Fruit fly (Drosophila melanogaster): ENCODE measurements around the gene CG1724.

Gene CG1724

dm6 chrX:21241796-21242208, 38.7 kb upstream of the CG1724 start (continued):
- TF ChIP-seq Rfx (GFP tag; IDR thresholded peaks at IDR 0.05) (no peak), HLHmδ (GFP tag; optimal IDR thresholded peaks at IDR 0.05) (peak; percentile 12), CG17802 (tag; optimal IDR thresholded peaks at IDR 0.05) (peak; percentile 1), CG7928 (GFP tag; optimal IDR thresholded peaks at IDR 0.05) (no peak), Dip3 (GFP tag; optimal IDR thresholded peaks at IDR 0.05) (no peak), NFAT (GFP tag; IDR thresholded peaks at IDR 0.05) (0 out of 2 replicates have a peak, but pooled peaks have one; percentile 21), CG2875 (GFP tag; optimal IDR thresholded peaks at IDR 0.05) (peak; percentile 76), Deaf1 (tag; optimal IDR thresholded peaks at IDR 0.05) (no peak), E2f1 (GFP tag; IDR thresholded peaks at IDR 0.05) (no peak), HHEX (GFP tag; optimal IDR thresholded peaks at IDR 0.05) (peak; percentile 37), dan (GFP tag; IDR thresholded peaks at IDR 0.05) (no peak), Dbx (GFP tag; IDR thresholded peaks at IDR 0.05) (no peak), twi (tag; optimal IDR thresholded peaks at IDR 0.05) (peak; percentile 24), ham (GFP tag; IDR thresholded peaks at IDR 0.05) (no peak; the same call in 1 of the 2 replicates), CG3407 (GFP tag; optimal IDR thresholded peaks at IDR 0.05) (peak; percentile 73), dimm (GFP tag; IDR thresholded peaks at IDR 0.05) (no peak), nerfin-1 (tag; optimal IDR thresholded peaks at IDR 0.05) (no peak), CG4730 (GFP tag; IDR thresholded peaks at IDR 0.05) (no peak), nau (GFP tag; optimal IDR thresholded peaks at IDR 0.05) (peak; percentile 33), Atf6 (GFP tag; IDR thresholded peaks at IDR 0.05) (no peak), scrt (GFP tag; optimal IDR thresholded peaks at IDR 0.05) (no peak), CG13775 (GFP tag; optimal IDR thresholded peaks at IDR 0.05) (peak; percentile 14), CG1602 (GFP tag; optimal IDR thresholded peaks at IDR 0.05) (peak; percentile 23), inv (GFP tag; IDR thresholded peaks at IDR 0.05; ENCODE audit: partially characterized antibody) (no peak), CG7745 (tag; optimal IDR thresholded peaks at IDR 0.05) (no peak), grn (GFP tag; optimal IDR thresholded peaks at IDR 0.05) (peak; percentile 39), Fer2 (tag; optimal IDR thresholded peaks at IDR 0.05) (no peak), Awh (GFP tag; IDR thresholded peaks at IDR 0.05) (peak; percentile 49; the same call in 1 of the 2 replicates), Sox102F (GFP tag; optimal IDR thresholded peaks at IDR 0.05) (peak; percentile 40), YL-1 (GFP tag; optimal IDR thresholded peaks at IDR 0.05) (peak; percentile 27), Sox100B (GFP tag; optimal IDR thresholded peaks at IDR 0.05) (peak; percentile 64), CG3281 (GFP tag; optimal IDR thresholded peaks at IDR 0.05) (peak; percentile 54), danr (GFP tag; IDR thresholded peaks at IDR 0.05) (no peak), ATbp (GFP tag; optimal IDR thresholded peaks at IDR 0.05) (peak; percentile 85), unc-4 (GFP tag; IDR thresholded peaks at IDR 0.05; ENCODE audit: partially characterized antibody) (no peak), CG1233 (GFP tag; optimal IDR thresholded peaks at IDR 0.05) (peak; percentile 32), disco-r (GFP tag; optimal IDR thresholded peaks at IDR 0.05) (peak; percentile 3), Ada2b (GFP tag; IDR thresholded peaks at IDR 0.05) (no peak), vvl (GFP tag; IDR thresholded peaks at IDR 0.05) (no peak), CG10147 (GFP tag; optimal IDR thresholded peaks at IDR 0.05) (no peak), CTCF (GFP tag; optimal IDR thresholded peaks at IDR 0.05) (no peak), CG17328 (GFP tag; IDR thresholded peaks at IDR 0.05) (peak; percentile 30; the same call in 1 of the 2 replicates), sug (tag; optimal IDR thresholded peaks at IDR 0.05) (peak; percentile 14), toy (GFP tag; IDR thresholded peaks at IDR 0.05) (no peak), bbx (GFP tag; IDR thresholded peaks at IDR 0.05; ENCODE audit: partially characterized antibody) (no peak), fru (optimal IDR thresholded peaks at IDR 0.05) (no peak), ewg (GFP tag; optimal IDR thresholded peaks at IDR 0.05) (peak; percentile 31), Hr51 (GFP tag; optimal IDR thresholded peaks at IDR 0.05) (peak; percentile 19 to 38), HmgZ (tag; optimal IDR thresholded peaks at IDR 0.05) (peak; percentile 15), CG15696 (tag; optimal IDR thresholded peaks at IDR 0.05) (peak; percentile 54), Dad (GFP tag; optimal IDR thresholded peaks at IDR 0.05) (peak; percentile 17), Hmx (GFP tag; optimal IDR thresholded peaks at IDR 0.05) (no peak)

Measured in whole organism, embryonic.